Worm (Caenorhabditis elegans) whole organism, early embryonic: ENCODE results near the gene C14A4.8.

Source experiments
- B0310.2 ChIP-seq: sonication (generic microtip); optimal IDR thresholded peaks from 2 replicates; lab custom pipeline; 2016; ENCODE audit warnings: mild to moderate bottlenecking, missing genetic modification characterization, missing compliant biosample characterization
- ama-1 ChIP-seq: fragments of 150-350 bp; optimal IDR thresholded peaks from 2 replicates; lab custom pipeline; 2014
- tra-4 ChIP-seq: sonication (generic microtip); optimal IDR thresholded peaks from 2 replicates; lab custom pipeline; 2017; ENCODE audit warnings: missing genetic modification characterization, missing compliant biosample characterization

- TF ChIP-seq ama-1 (lab: Kevin White, UChicago) (no peak), tra-4 (tag; lab: Kevin White, UChicago) (no peak), B0310.2 (tag; lab: Kevin White, UChicago) (no peak)
Measured at ce11 chrII:10580833-10581232, 17.1 kb downstream of the C14A4.8 start, which contains the start of gene dap-3.
